Fruit fly (Drosophila melanogaster) whole organism, pupa: ENCODE data around the gene MFS9.
A peak's percentile ranks its signal among the peaks of the same experiment; 100 is the strongest.

ENCODE experiments used
- CG10348 ChIP-seq: fragments of 200-800 bp; sonication (Bioruptor generic); IDR thresholded peaks from 2 replicates; pipeline ENCODE4 v1.3.6; 2022; ENCODE audit warnings: missing biosample characterization, missing genetic modification characterization
- CG12605 ChIP-seq: fragments of 200-800 bp; sonication (Bioruptor generic); IDR thresholded peaks from 2 replicates; pipeline ENCODE4 v1.3.6; 2022; ENCODE audit warnings: missing biosample characterization, missing genetic modification characterization
- CG13204 ChIP-seq: fragments of 200-800 bp; sonication (Bioruptor generic); optimal IDR thresholded peaks from 2 replicates; lab custom pipeline; 2018; ENCODE audit warnings: missing biosample characterization, mild to moderate bottlenecking, missing genetic modification characterization, moderate library complexity
- CG14655 ChIP-seq: fragments of 200-800 bp; sonication (Bioruptor generic); optimal IDR thresholded peaks from 3 replicates; lab custom pipeline; 2017; ENCODE audit warnings: mild to moderate bottlenecking, missing biosample characterization, missing genetic modification reagents, missing genetic modification characterization
- CG15710 ChIP-seq: fragments of 200-800 bp; sonication (Bioruptor generic); optimal IDR thresholded peaks from 2 replicates; lab custom pipeline; 2018; ENCODE audit warnings: missing biosample characterization, mild to moderate bottlenecking, missing genetic modification characterization, moderate library complexity
- CG17806 ChIP-seq: fragments of 200-800 bp; sonication (Bioruptor generic); optimal IDR thresholded peaks from 2 replicates; lab custom pipeline; 2018; ENCODE audit warnings: missing biosample characterization, mild to moderate bottlenecking, missing genetic modification characterization, moderate library complexity
- CG32121 ChIP-seq: fragments of 200-800 bp; sonication (Bioruptor generic); IDR thresholded peaks from 2 replicates; pipeline ENCODE4 v1.3.6; 2022; ENCODE audit warnings: missing biosample characterization, missing genetic modification characterization
- CG34367 ChIP-seq: fragments of 200-800 bp; sonication (Bioruptor generic); optimal IDR thresholded peaks from 2 replicates; lab custom pipeline; 2018; ENCODE audit warnings: missing biosample characterization, mild to moderate bottlenecking, missing genetic modification characterization
- CG4496 ChIP-seq: fragments of 200-800 bp; sonication (Bioruptor generic); IDR thresholded peaks from 3 replicates; pipeline ENCODE4 v1.3.6; 2022; ENCODE audit warnings: missing biosample characterization, missing genetic modification characterization
- CG8159 ChIP-seq: fragments of 200-800 bp; sonication (Bioruptor generic); optimal IDR thresholded peaks from 3 replicates; lab custom pipeline; 2018; ENCODE audit warnings: missing biosample characterization, mild to moderate bottlenecking, missing genetic modification characterization, moderate library complexity
- CG8301 ChIP-seq: fragments of 200-800 bp; sonication (Bioruptor generic); optimal IDR thresholded peaks from 2 replicates; lab custom pipeline; 2018; ENCODE audit warnings: missing biosample characterization, mild to moderate bottlenecking, missing genetic modification characterization
- CG9948 ChIP-seq: fragments of 200-800 bp; sonication (Bioruptor generic); optimal IDR thresholded peaks from 2 replicates; lab custom pipeline; 2018; ENCODE audit warnings: missing biosample characterization, mild to moderate bottlenecking, missing genetic modification characterization, moderate library complexity
- D1 ChIP-seq: fragments of 200-800 bp; sonication (Bioruptor generic); optimal IDR thresholded peaks from 2 replicates; lab custom pipeline; 2018; ENCODE audit warnings: missing biosample characterization, mild to moderate bottlenecking, missing genetic modification characterization, moderate library complexity
- EcR ChIP-seq: fragments of 200-800 bp; sonication (Bioruptor generic); optimal IDR thresholded peaks from 3 replicates; lab custom pipeline; 2019; ENCODE audit warnings: missing biosample characterization, missing genetic modification characterization, mild to moderate bottlenecking, moderate library complexity, missing genetic modification reagents
- Ets98B ChIP-seq: fragments of 200-800 bp; sonication (Bioruptor generic); IDR thresholded peaks from 2 replicates; pipeline ENCODE4 v1.3.6; 2022; ENCODE audit warnings: missing biosample characterization, missing genetic modification characterization
- Pif1A ChIP-seq: fragments of 200-800 bp; sonication (Bioruptor generic); optimal IDR thresholded peaks from 3 replicates; lab custom pipeline; 2016; ENCODE audit warnings: missing biosample characterization, missing genetic modification characterization
- Pif1B ChIP-seq: fragments of 200-800 bp; sonication (Bioruptor generic); optimal IDR thresholded peaks from 3 replicates; lab custom pipeline; 2016; ENCODE audit warnings: missing biosample characterization, missing genetic modification characterization
- Snoo ChIP-seq: fragments of 200-800 bp; sonication (Bioruptor generic); optimal IDR thresholded peaks from 3 replicates; lab custom pipeline; 2017; ENCODE audit warnings: missing biosample characterization, mild to moderate bottlenecking, missing genetic modification characterization, inconsistent platforms
- fd96Ca ChIP-seq: fragments of 200-800 bp; sonication (Bioruptor generic); IDR thresholded peaks from 3 replicates; pipeline ENCODE4 v1.3.6; 2022; ENCODE audit warnings: missing biosample characterization, missing genetic modification characterization
- gl ChIP-seq: fragments of 200-800 bp; sonication (Bioruptor generic); optimal IDR thresholded peaks from 2 replicates; lab custom pipeline; 2018; ENCODE audit warnings: missing biosample characterization, mild to moderate bottlenecking, missing genetic modification characterization
- rn ChIP-seq: fragments of 200-800 bp; sonication (Bioruptor generic); IDR thresholded peaks from 2 replicates; pipeline ENCODE4 v1.3.6; 2022; ENCODE audit warnings: missing biosample characterization, missing genetic modification characterization

MFS9 gene

dm6 chr3R:20557114-20557414 lies 44.8 kb upstream of the MFS9 start:
- TF ChIP-seq CG10348 (GFP tag; lab: Robert Waterston, UW) (no peak), CG13204 (GFP tag; lab: Kevin White, UChicago) (no peak), D1 (tag; lab: Kevin White, UChicago) (no peak), CG8159 (tag; lab: Kevin White, UChicago) (no peak), CG32121 (no peak), Pif1B (no peak), CG4496 (no peak), CG8301 (tag; lab: Kevin White, UChicago) (no peak), gl (tag; lab: Kevin White, UChicago) (no peak), CG34367 (tag; lab: Kevin White, UChicago) (no peak), fd96Ca (GFP tag; lab: Robert Waterston, UW) (no peak), CG14655 (no peak), EcR (no peak), rn (GFP tag; lab: Robert Waterston, UW) (no peak), CG15710 (tag; lab: Kevin White, UChicago) (no peak)

dm6 chr3R:20556281-20557113 lies 44.2 kb upstream of the MFS9 start:
- TF ChIP-seq Pif1B (peak; percentile 9), CG14655 (peak; percentile 78), CG34367 (tag; lab: Kevin White, UChicago) (peak; percentile 42), CG32121 (peak; percentile 67), CG9948 (peak; percentile 62), CG15710 (tag; lab: Kevin White, UChicago) (peak; percentile 67), CG17806 (tag; lab: Kevin White, UChicago) (peak; percentile 65), CG8159 (tag; lab: Kevin White, UChicago) (peak; percentile 70), EcR (peak; percentile 46), rn (GFP tag; lab: Robert Waterston, UW) (no peak), Ets98B (peak; percentile 81), CG10348 (GFP tag; lab: Robert Waterston, UW) (peak; percentile 54), CG12605 (peak; percentile 71), Pif1A (GFP tag; lab: Kevin White, UChicago) (peak; percentile 60), Snoo (tag; lab: Kevin White, UChicago) (peak; percentile 47), gl (tag; lab: Kevin White, UChicago) (peak; percentile 91), CG13204 (GFP tag; lab: Kevin White, UChicago) (peak; percentile 86), fd96Ca (GFP tag; lab: Robert Waterston, UW) (peak; percentile 70), D1 (tag; lab: Kevin White, UChicago) (no peak), CG8301 (tag; lab: Kevin White, UChicago) (peak; percentile 67), CG4496 (peak; percentile 82)

DNA sequence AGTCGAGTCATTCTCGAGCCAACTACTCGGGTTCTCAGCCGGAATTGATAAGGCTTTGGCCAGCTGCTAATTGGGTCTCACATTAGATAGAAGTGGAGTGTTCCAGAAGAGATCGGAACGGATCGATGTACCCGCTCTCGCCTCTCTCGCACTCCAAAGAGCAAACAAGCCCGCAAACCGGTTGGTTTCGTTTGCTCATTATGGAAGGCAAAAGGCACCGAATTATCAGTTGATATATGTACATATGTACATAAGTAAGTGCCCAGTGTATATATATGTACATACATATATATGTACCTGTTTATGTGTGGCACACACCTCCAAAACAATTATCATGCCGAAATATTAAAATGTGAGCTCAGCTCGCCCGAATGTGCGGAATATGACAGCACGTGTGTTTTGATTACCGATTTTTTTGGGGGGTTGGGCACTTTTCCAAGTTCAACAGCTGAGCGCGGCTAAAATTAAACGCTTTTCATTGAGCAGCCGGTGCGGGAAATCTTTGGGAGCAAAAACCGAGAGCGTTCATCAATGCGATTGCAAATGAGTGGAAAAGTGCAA lies 43.5 kb upstream of the MFS9 start:
- TF ChIP-seq CG13204 (GFP tag; lab: Kevin White, UChicago) (no peak), CG14655 (no peak), Pif1A (GFP tag; lab: Kevin White, UChicago) (no peak), Pif1B (no peak), fd96Ca (GFP tag; lab: Robert Waterston, UW) (no peak)

DNA sequence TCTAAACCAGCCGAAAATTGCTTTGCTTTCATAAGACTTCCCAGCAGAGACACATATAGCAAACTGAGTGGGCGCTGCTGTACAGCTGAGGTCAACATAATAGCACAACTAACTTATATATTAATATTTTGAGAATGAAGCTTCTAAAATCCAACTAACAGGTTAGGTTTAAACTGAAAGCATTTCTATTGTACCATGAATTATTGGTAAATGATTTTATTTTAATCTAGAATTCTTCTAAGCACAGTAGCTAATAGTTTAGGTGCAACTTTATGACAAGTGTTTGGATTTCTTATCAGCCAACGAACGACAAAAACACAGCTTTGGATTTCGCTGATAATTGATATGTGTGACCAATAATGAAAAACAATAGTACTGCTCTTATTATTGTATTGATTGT lies 42.8 kb upstream of the MFS9 start:
- TF ChIP-seq CG32121 (0 out of 2 replicates have a peak, but pooled peaks have one; percentile 31), CG10348 (GFP tag; lab: Robert Waterston, UW) (no peak), CG13204 (GFP tag; lab: Kevin White, UChicago) (no peak), CG8301 (tag; lab: Kevin White, UChicago) (peak; percentile 22), D1 (tag; lab: Kevin White, UChicago) (no peak), Ets98B (no peak), CG15710 (tag; lab: Kevin White, UChicago) (no peak), CG14655 (peak; percentile 25), Pif1B (peak; percentile 4), Pif1A (GFP tag; lab: Kevin White, UChicago) (peak; percentile 27)

DNA sequence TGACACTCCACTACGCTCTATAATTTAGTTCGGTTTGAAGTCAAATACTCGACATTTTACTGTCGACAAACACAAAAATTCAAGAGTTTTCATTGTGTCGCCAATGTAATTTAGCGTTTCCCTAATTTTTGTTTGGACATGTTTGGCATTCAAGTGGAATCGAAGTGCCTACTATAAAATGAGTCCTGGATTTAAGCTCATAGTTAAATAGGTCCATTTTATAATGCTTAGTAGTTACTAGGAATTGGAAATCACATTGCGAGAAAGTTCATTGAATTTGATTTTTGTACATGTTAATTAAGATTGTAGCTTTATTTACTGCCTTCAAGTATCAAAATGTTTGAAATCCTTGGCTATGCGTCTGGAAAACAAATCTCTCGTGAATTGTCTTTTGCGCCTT lies 42.0 kb upstream of the MFS9 start, which contains the start of gene att-ORFB:
TSS of gene att-ORFB (minus strand) at position 101 of the 400 bp plus-strand sequence.
- TF ChIP-seq CG14655 (no peak), gl (tag; lab: Kevin White, UChicago) (no peak), Snoo (tag; lab: Kevin White, UChicago) (no peak), Ets98B (no peak), Pif1B (no peak), CG34367 (tag; lab: Kevin White, UChicago) (no peak), D1 (tag; lab: Kevin White, UChicago) (no peak), CG12605 (no peak), CG8159 (tag; lab: Kevin White, UChicago) (no peak), CG10348 (GFP tag; lab: Robert Waterston, UW) (no peak), Pif1A (GFP tag; lab: Kevin White, UChicago) (no peak), fd96Ca (GFP tag; lab: Robert Waterston, UW) (no peak)

DNA sequence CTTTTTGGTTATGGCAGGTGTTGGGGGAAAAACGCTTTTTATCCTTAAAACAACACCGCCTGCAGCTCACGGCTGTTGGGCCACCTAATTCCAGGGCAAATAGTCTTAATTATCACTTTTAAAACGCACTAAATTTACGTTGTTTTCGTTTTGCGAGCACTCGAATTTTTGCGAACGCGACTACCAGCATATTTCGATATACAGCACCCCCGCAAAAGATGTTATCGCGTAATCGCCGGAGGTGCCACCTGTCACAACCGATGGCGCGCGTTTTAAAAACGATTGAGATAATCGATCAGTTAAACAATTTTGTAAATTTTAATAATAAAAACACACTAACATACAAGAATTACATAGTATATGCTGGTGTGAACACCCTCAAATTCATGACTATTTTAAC lies 39.8 kb upstream of the MFS9 start, which contains the start of gene Stat92E:
TSS of gene Stat92E (minus strand) at position 219 of the 400 bp plus-strand sequence.
- TF ChIP-seq CG10348 (GFP tag; lab: Robert Waterston, UW) (no peak), CG17806 (tag; lab: Kevin White, UChicago) (no peak), CG9948 (no peak), CG32121 (no peak), EcR (no peak), CG8159 (tag; lab: Kevin White, UChicago) (no peak), CG12605 (no peak), Snoo (tag; lab: Kevin White, UChicago) (no peak), CG8301 (tag; lab: Kevin White, UChicago) (no peak), CG4496 (no peak), CG13204 (GFP tag; lab: Kevin White, UChicago) (no peak), CG14655 (no peak), Ets98B (no peak), CG15710 (tag; lab: Kevin White, UChicago) (no peak), Pif1B (no peak), gl (tag; lab: Kevin White, UChicago) (no peak), D1 (tag; lab: Kevin White, UChicago) (no peak), Pif1A (GFP tag; lab: Kevin White, UChicago) (no peak)
- TF ChIP-seq, all 21 proteins: peak for 0
